Fruit fly (Drosophila melanogaster): ENCODE measurements around the gene CG14191.

The CG14191 gene

DNA sequence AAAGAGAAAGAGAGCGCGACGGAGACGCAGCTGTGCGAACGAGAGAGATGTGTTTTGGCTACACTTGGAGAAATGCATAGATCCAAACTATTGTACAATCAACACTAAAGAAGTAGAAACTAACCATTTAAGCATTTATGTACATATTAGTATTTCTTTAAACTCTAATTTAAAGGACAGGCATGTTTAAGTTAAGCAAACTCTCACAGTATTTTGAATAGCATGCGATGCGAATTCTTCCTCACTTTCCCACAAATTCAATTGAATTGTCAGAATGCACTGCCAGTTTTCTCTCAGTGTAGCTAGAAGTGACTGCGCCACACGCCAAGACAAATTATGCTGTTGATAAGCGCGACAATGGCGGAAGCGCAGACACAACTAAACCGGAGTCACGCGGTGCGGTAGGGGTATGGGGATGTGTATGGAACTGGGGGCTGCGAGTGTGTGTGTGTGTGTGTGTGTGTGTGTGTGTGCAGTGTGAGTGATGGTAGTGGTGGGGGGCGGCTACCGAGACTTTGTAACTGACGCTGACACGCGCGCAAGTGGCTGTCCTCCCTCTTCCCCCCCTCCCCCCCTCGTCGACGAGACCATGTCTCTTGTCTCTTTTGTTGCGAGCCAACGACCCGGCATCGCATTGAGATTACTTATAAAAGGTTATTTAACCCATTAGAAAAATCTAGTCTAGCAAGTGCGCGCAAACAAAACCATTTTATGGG is 25.5 kb downstream of the CG14191 start:
- TF ChIP-seq pan (optimal IDR thresholded peaks at IDR 0.05) (no peak), Dll (optimal IDR thresholded peaks at IDR 0.05) (no peak), usp (GFP tag; optimal IDR thresholded peaks at IDR 0.05) (no peak), psq (optimal IDR thresholded peaks at IDR 0.05) (no peak), EcR (GFP tag; optimal IDR thresholded peaks at IDR 0.05) (no peak), CG8478 (optimal IDR thresholded peaks at IDR 0.05) (no peak)

DNA sequence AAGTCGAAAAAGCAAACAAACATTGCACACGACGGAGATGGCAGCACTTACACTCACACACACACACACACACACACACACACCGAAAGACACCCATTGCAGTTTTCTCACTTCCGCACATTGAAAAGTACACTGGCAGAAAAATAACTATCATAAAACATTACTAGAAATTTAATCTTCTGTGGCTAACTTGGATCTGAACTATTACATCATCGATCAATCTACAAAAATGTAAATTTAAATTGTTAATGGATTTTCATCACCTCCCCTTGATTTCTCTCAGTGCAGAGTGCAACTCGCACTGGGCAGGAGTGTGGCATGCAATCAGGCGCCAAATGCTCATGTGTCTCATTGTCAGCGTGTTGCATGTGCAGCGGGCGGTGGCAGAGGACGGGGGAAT is 38.9 kb downstream of the CG14191 start:
- TF ChIP-seq usp (GFP tag; optimal IDR thresholded peaks at IDR 0.05) (no peak), pan (optimal IDR thresholded peaks at IDR 0.05) (no peak)

DNA sequence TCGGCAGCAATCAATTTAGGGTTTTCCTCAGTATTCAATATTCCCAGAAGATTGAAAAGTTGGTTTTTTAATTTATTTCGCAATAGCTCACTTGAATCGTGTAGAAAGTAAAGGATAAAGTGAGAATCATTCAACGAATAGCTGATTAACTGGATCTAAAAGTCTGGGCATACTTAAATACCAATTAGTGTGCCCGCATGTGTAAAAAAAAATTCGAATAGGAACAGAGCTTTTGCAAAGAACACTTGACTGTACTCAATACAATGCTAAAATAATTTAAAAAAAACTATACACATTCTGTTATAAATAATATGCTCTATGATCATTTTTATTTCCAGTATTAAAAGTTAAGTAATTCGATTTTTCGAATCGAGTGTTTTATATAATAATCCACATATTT is 42.8 kb downstream of the CG14191 start, which contains the start of gene CG15882:
TSS of gene CG15882 (minus strand) at position 101 of the 400 bp plus-strand sequence.
- no peak for TF ChIP-seq EcR (GFP tag; optimal IDR thresholded peaks at IDR 0.05)
- no peak for TF ChIP-seq Dll (optimal IDR thresholded peaks at IDR 0.05)
- no peak for TF ChIP-seq pan (optimal IDR thresholded peaks at IDR 0.05)
- no peak for TF ChIP-seq psq (optimal IDR thresholded peaks at IDR 0.05)
- TF ChIP-seq usp (GFP tag; optimal IDR thresholded peaks at IDR 0.05), result no peak
- TF ChIP-seq CG8478 (optimal IDR thresholded peaks at IDR 0.05), result no peak

DNA sequence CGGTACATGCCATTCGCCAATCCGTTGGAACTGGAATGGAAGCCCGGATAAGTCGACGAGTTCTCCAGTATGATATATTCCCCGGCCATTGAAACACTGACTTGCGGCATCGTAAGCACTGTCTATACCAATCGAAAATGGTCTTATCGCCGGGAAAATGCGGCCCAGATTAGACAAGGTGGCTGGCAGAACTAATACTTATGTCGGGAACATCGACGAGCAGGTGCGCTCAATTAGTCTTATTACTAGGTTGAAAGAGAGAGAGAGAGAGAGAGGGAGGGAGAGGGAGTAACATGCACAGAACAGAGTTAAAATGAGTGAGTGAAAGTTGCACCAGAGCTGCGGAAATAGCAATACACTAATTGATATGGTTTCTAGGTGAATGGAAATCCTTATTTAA is 45.8 kb downstream of the CG14191 start, which contains the start of gene tgy:
TSS of gene tgy (minus strand) at position 101 of the 400 bp plus-strand sequence.
- TF ChIP-seq Dll (optimal IDR thresholded peaks at IDR 0.05) (no peak), EcR (GFP tag; optimal IDR thresholded peaks at IDR 0.05) (no peak), pan (optimal IDR thresholded peaks at IDR 0.05) (no peak), psq (optimal IDR thresholded peaks at IDR 0.05) (no peak), CG8478 (optimal IDR thresholded peaks at IDR 0.05) (no peak), usp (GFP tag; optimal IDR thresholded peaks at IDR 0.05) (no peak)

Measured in whole organism.